Worm (Caenorhabditis elegans) whole organism, young adult: ENCODE results near the gene clec-167.

Experiments used
- F22D6.2 ChIP-seq: sonication (generic microtip); optimal IDR thresholded peaks from 2 replicates; lab custom pipeline; 2016; ENCODE audit warnings: mild to moderate bottlenecking, missing genetic modification characterization, missing compliant biosample characterization
- ama-1 ChIP-seq, 3 experiments: fragments of 150-350 bp in 1 of 3; sonication (generic microtip) in 2 of 3; optimal IDR thresholded peaks; 2 replicates each; lab custom pipeline; 2014 to 2018; ENCODE audit warnings: missing biosample characterization in 2 of 3, missing genetic modification characterization in 2 of 3, missing genetic modification reagents in 2 of 3
- aptf-3 ChIP-seq: fragments of 200-800 bp; sonication (Bioruptor generic); IDR thresholded peaks from 2 replicates; pipeline ENCODE4 v1.3.6; 2022; ENCODE audit warnings: missing genetic modification characterization, missing compliant biosample characterization
- die-1 ChIP-seq: sonication (generic microtip); optimal IDR thresholded peaks from 2 replicates; lab custom pipeline; 2016; ENCODE audit warnings: missing genotype, mild to moderate bottlenecking, missing genetic modification characterization, missing compliant biosample characterization
- dox-1 ChIP-seq: fragments of 200-800 bp; sonication (Bioruptor generic); IDR thresholded peaks from 2 replicates; pipeline ENCODE4 v1.3.6; 2022; ENCODE audit warnings: missing genetic modification reagents, missing genetic modification characterization, missing compliant biosample characterization
- dpl-1 ChIP-seq: fragments of 150-350 bp; optimal IDR thresholded peaks from 2 replicates; lab custom pipeline; 2014; ENCODE audit warnings: missing biosample characterization, missing genetic modification reagents, missing genetic modification characterization
- hrde-1 ChIP-seq: sonication (generic microtip); optimal IDR thresholded peaks from 2 replicates; lab custom pipeline; 2016; ENCODE audit warnings: missing genetic modification characterization, mild to moderate bottlenecking, missing compliant biosample characterization, moderate library complexity, missing genotype, missing genetic modification reagents, borderline replicate concordance
- lag-1 ChIP-seq: fragments of 200-800 bp; sonication (Bioruptor generic); IDR thresholded peaks from 2 replicates; pipeline ENCODE4 v1.3.6; 2022; ENCODE audit warnings: missing genetic modification reagents, missing genetic modification characterization, missing compliant biosample characterization
- mes-4 ChIP-seq: sonication (generic microtip); optimal IDR thresholded peaks from 2 replicates; lab custom pipeline; 2016; ENCODE audit warnings: missing genotype, missing genetic modification characterization, missing compliant biosample characterization
- nfya-1 ChIP-seq: sonication (generic microtip); optimal IDR thresholded peaks from 2 replicates; lab custom pipeline; 2017; ENCODE audit warnings: antibody characterized with exemption, missing compliant biosample characterization, missing genetic modification characterization, borderline replicate concordance; ENCODE audit not compliant: insufficient read depth
- rcor-1 ChIP-seq: fragments of 200-800 bp; sonication (Bioruptor generic); IDR thresholded peaks from 2 replicates; pipeline ENCODE4 v1.3.6; 2022; ENCODE audit warnings: missing genetic modification reagents, missing genetic modification characterization, missing compliant biosample characterization
- unc-130 ChIP-seq: sonication (generic microtip); optimal IDR thresholded peaks from 2 replicates; lab custom pipeline; 2016; ENCODE audit warnings: missing genetic modification reagents, missing genetic modification characterization, missing compliant biosample characterization
- zfh-2 ChIP-seq: fragments of 200-800 bp; sonication (Bioruptor generic); conservative IDR thresholded peaks from 2 replicates; pipeline ENCODE4 v1.3.6; 2022; ENCODE audit warnings: missing genetic modification reagents, missing genetic modification characterization, missing compliant biosample characterization

ce11 chrIV:1231589-1231988 lies 23.9 kb downstream of the clec-167 start, which contains the start of gene W09G12.6:
- TF ChIP-seq dpl-1 (GFP tag; lab: Kevin White, UChicago) = no peak
- no peak for TF ChIP-seq die-1 (tag; lab: Kevin White, UChicago)
- no peak for TF ChIP-seq ama-1 (optimal IDR thresholded peaks at IDR 0.05; lab: Kevin White, UChicago)
- TF ChIP-seq ama-1 (GFP tag; optimal IDR thresholded peaks at IDR 0.05; lab: Kevin White, UChicago) = no peak
- TF ChIP-seq unc-130 (GFP tag; lab: Kevin White, UChicago) = no peak
- TF ChIP-seq dox-1 (GFP tag; lab: Robert Waterston, UW) = no peak
- no peak for TF ChIP-seq aptf-3 (GFP tag; lab: Robert Waterston, UW)
- TF ChIP-seq lag-1 = no peak
- no peak for TF ChIP-seq nfya-1
- no peak for TF ChIP-seq mes-4 (tag; lab: Kevin White, UChicago)
- no peak for TF ChIP-seq hrde-1
- no peak for TF ChIP-seq F22D6.2 (tag; lab: Kevin White, UChicago)
- TF ChIP-seq zfh-2 (GFP tag; lab: Robert Waterston, UW) = no peak
- TF ChIP-seq rcor-1 (GFP tag; lab: Robert Waterston, UW) = no peak
